ENCODE assay signal across 4 worm cellular contexts in the genomic region with DNA sequence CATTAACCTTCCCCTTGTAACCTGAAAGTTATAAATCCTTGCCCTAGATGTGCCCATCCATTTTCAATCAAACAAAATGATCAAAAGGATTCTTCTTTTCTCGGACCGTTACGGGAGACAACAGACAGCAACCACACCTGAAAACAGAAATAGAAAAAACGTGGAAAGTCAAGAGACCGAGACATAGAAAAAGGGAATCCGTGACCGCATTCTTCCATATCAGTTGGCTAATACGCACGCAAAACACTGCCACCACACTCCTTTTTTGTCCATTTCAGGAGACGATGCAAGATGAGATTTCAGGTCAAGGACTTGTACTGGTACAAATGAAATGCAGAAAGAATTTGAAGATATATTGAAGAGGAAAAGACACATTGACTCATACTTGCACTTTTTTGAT.
TF ChIP-seq lines count a peak whose summit lies in the region.

No protein-coding gene starts in this region.

TF ChIP-seq in whole organism, L1 larva, 84 proteins besides CTCF, POLR2A, EP300 and RAD21:
- TF ChIP-seq unc-86 (tag; optimal IDR thresholded peaks at IDR 0.05; lab: Kevin White, UChicago) (no peak), vab-15 (tag; optimal IDR thresholded peaks at IDR 0.05; lab: Kevin White, UChicago) (no peak), elt-3 (tag; optimal IDR thresholded peaks at IDR 0.05; lab: Kevin White, UChicago) (peak in 1 of 6 experiments; percentile 39), hlh-4 (tag; optimal IDR thresholded peaks at IDR 0.05; lab: Kevin White, UChicago) (no peak), rnt-1 (tag; optimal IDR thresholded peaks at IDR 0.05; lab: Kevin White, UChicago) (peak; percentile 7), lin-15B (tag; optimal IDR thresholded peaks at IDR 0.05; lab: Kevin White, UChicago) (no peak), blmp-1 (tag; optimal IDR thresholded peaks at IDR 0.05; lab: Kevin White, UChicago) (peak; percentile 86), nhr-71 (tag; optimal IDR thresholded peaks at IDR 0.05; lab: Kevin White, UChicago) (no peak)

TF ChIP-seq in whole organism, L2 larva, 48 proteins besides CTCF, POLR2A, EP300 and RAD21:
- no peak for TF ChIP-seq lin-11 (tag; optimal IDR thresholded peaks at IDR 0.05; lab: Kevin White, UChicago)
- TF ChIP-seq unc-55 (GFP tag; optimal IDR thresholded peaks at IDR 0.05; lab: Kevin White, UChicago) = no peak
- TF ChIP-seq F13H6.1 (tag; optimal IDR thresholded peaks at IDR 0.05; lab: Kevin White, UChicago) = no peak
- TF ChIP-seq lsy-2 (tag; optimal IDR thresholded peaks at IDR 0.05; lab: Kevin White, UChicago) = no peak
- TF ChIP-seq nhr-129 (tag; optimal IDR thresholded peaks at IDR 0.05; lab: Kevin White, UChicago) = no peak
- peak; percentile 13 for TF ChIP-seq nhr-21 (tag; optimal IDR thresholded peaks at IDR 0.05; lab: Kevin White, UChicago)
- peak; percentile 8 for TF ChIP-seq egl-27 (tag; optimal IDR thresholded peaks at IDR 0.05; lab: Kevin White, UChicago)
- peak; percentile 26 for TF ChIP-seq sma-3 (GFP tag; optimal IDR thresholded peaks at IDR 0.05; lab: Kevin White, UChicago)
- no peak for TF ChIP-seq alr-1 (tag; optimal IDR thresholded peaks at IDR 0.05; lab: Kevin White, UChicago)
- no peak for TF ChIP-seq ZK546.5 (tag; optimal IDR thresholded peaks at IDR 0.05; lab: Kevin White, UChicago)
- no peak for TF ChIP-seq nhr-25 (tag; optimal IDR thresholded peaks at IDR 0.05; lab: Kevin White, UChicago)
- TF ChIP-seq fos-1 (tag; optimal IDR thresholded peaks at IDR 0.05; lab: Kevin White, UChicago) = peak; percentile 5
- no peak for TF ChIP-seq mab-5 (tag; optimal IDR thresholded peaks at IDR 0.05; lab: Kevin White, UChicago)
- TF ChIP-seq nhr-77 (tag; optimal IDR thresholded peaks at IDR 0.05; lab: Kevin White, UChicago) = no peak
- no peak for TF ChIP-seq nhr-237 (tag; optimal IDR thresholded peaks at IDR 0.05; lab: Kevin White, UChicago)

TF ChIP-seq in whole organism, L3 larva, 47 proteins besides CTCF, POLR2A, EP300 and RAD21:
- TF ChIP-seq nhr-23 (tag; optimal IDR thresholded peaks at IDR 0.05; lab: Kevin White, UChicago) = peak; percentile 77
- no peak for TF ChIP-seq unc-39 (tag; optimal IDR thresholded peaks at IDR 0.05; lab: Kevin White, UChicago)

TF ChIP-seq in whole organism, L4 larva, 104 proteins besides CTCF, POLR2A, EP300 and RAD21:
- TF ChIP-seq F10B5.3 (tag; optimal IDR thresholded peaks at IDR 0.05; lab: Kevin White, UChicago) (no peak), mes-2 (tag; optimal IDR thresholded peaks at IDR 0.05; lab: Kevin White, UChicago; ENCODE audit: poor library complexity, severe bottlenecking) (no peak), unc-130 (GFP tag; optimal IDR thresholded peaks at IDR 0.05; lab: Kevin White, UChicago) (no peak), spr-1 (tag; optimal IDR thresholded peaks at IDR 0.05; lab: Kevin White, UChicago) (no peak), lin-39 (tag; optimal IDR thresholded peaks at IDR 0.05; lab: Kevin White, UChicago) (no peak), spr-3 (GFP tag; optimal IDR thresholded peaks at IDR 0.05; lab: Kevin White, UChicago) (no peak), nhr-28 (tag; optimal IDR thresholded peaks at IDR 0.05; lab: Kevin White, UChicago) (peak; percentile 35), dmd-6 (GFP tag; IDR thresholded peaks at IDR 0.05; lab: Robert Waterston, UW) (no peak), aha-1 (tag; lab: Kevin White, UChicago) (peak; percentile 87), ceh-28 (tag; optimal IDR thresholded peaks at IDR 0.05; lab: Kevin White, UChicago) (no peak), hlh-30 (tag; optimal IDR thresholded peaks at IDR 0.05; lab: Kevin White, UChicago; ENCODE audit: insufficient read depth) (peak; percentile 56), daf-8 (GFP tag; IDR thresholded peaks at IDR 0.05; lab: Robert Waterston, UW) (no peak), hlh-11 (tag; optimal IDR thresholded peaks at IDR 0.05; lab: Kevin White, UChicago) (peak; percentile 15), arid-1 (GFP tag; conservative IDR thresholded peaks at IDR 0.05; lab: Robert Waterston, UW) (no peak), Y48G9A.11 (GFP tag; IDR thresholded peaks at IDR 0.05; lab: Robert Waterston, UW) (no peak)
